Worm (Caenorhabditis elegans): Measurements from ENCODE around the gene ZK1010.5.

The ZK1010.5 gene

ce11 chrIII:13015754-13016317 lies 28.5 kb upstream of the ZK1010.5 start (continued):
- TF ChIP-seq nfyb-1 (GFP tag; IDR thresholded peaks at IDR 0.05) (peak; percentile 78; the same call in 1 of the 2 replicates), zfh-2 (GFP tag; conservative IDR thresholded peaks at IDR 0.05) (no peak), zim-3 (tag; optimal IDR thresholded peaks at IDR 0.05) (no peak), F37B4.10 (GFP tag; IDR thresholded peaks at IDR 0.05) (no peak), T07F8.4 (tag; optimal IDR thresholded peaks at IDR 0.05) (no peak), nhr-120 (GFP tag; IDR thresholded peaks at IDR 0.05) (no peak), nfya-1 (tag; optimal IDR thresholded peaks at IDR 0.05; ENCODE audit: borderline replicate concordance, insufficient read depth) (no peak), Y56A3A.18 (GFP tag; IDR thresholded peaks at IDR 0.05) (no peak), F39B2.1 (GFP tag; IDR thresholded peaks at IDR 0.05) (no peak), F10E7.11 (tag; optimal IDR thresholded peaks at IDR 0.05) (peak; percentile 46), lir-1 (GFP tag; conservative IDR thresholded peaks at IDR 0.05) (0 out of 2 replicates have a peak, but pooled peaks have one; percentile 53), Y79H2A.3 (GFP tag; conservative IDR thresholded peaks at IDR 0.05) (no peak), chd-7 (tag; optimal IDR thresholded peaks at IDR 0.05) (peak; percentile 18), ceh-79 (tag; optimal IDR thresholded peaks at IDR 0.05) (no peak), die-1 (tag; optimal IDR thresholded peaks at IDR 0.05) (peak; percentile 63), efl-1 (GFP tag; optimal IDR thresholded peaks at IDR 0.05) (no peak), hmg-20 (GFP tag; IDR thresholded peaks at IDR 0.05) (no peak), ceh-100 (GFP tag; IDR thresholded peaks at IDR 0.05) (no peak), fkh-3 (tag; optimal IDR thresholded peaks at IDR 0.05) (no peak), F55B11.4 (tag; optimal IDR thresholded peaks at IDR 0.05; ENCODE audit: borderline replicate concordance, insufficient read depth) (no peak), let-526 (GFP tag; IDR thresholded peaks at IDR 0.05) (0 out of 2 replicates have a peak, but pooled peaks have one; percentile 13), sptf-2 (GFP tag; optimal IDR thresholded peaks at IDR 0.05) (no peak), snpc-3.4 (tag; optimal IDR thresholded peaks at IDR 0.05) (peak; percentile 31), ztf-6 (GFP tag; IDR thresholded peaks at IDR 0.05) (no peak), nhr-90 (tag; optimal IDR thresholded peaks at IDR 0.05) (peak; percentile 66), mes-4 (tag; optimal IDR thresholded peaks at IDR 0.05) (no peak), Y95B8A.8 (GFP tag; IDR thresholded peaks at IDR 0.05) (no peak), ztf-26 (tag; optimal IDR thresholded peaks at IDR 0.05) (peak; percentile 50), F22D6.2 (tag; optimal IDR thresholded peaks at IDR 0.05) (no peak), B0261.1 (tag; optimal IDR thresholded peaks at IDR 0.05) (peak; percentile 84), B0019.2 (GFP tag; conservative IDR thresholded peaks at IDR 0.05) (no peak), sdz-38 (tag; optimal IDR thresholded peaks at IDR 0.05) (no peak), F23B12.7 (tag; optimal IDR thresholded peaks at IDR 0.05; ENCODE audit: insufficient read depth) (peak; percentile 71), cebp-1 (GFP tag; IDR thresholded peaks at IDR 0.05) (no peak), cebp-1 (tag; optimal IDR thresholded peaks at IDR 0.05) (peak; percentile 66), attf-3 (GFP tag; conservative IDR thresholded peaks at IDR 0.05) (peak; percentile 33; the same call in 1 of the 2 replicates), nhr-27 (tag; optimal IDR thresholded peaks at IDR 0.05) (no peak), egrh-3 (GFP tag; IDR thresholded peaks at IDR 0.05) (peak; percentile 44; the same call in 1 of the 2 replicates), ccch-3 (GFP tag; optimal IDR thresholded peaks at IDR 0.05) (no peak), madf-3 (GFP tag; IDR thresholded peaks at IDR 0.05) (no peak), aptf-2 (GFP tag; conservative IDR thresholded peaks at IDR 0.05) (no peak), xnd-1 (tag; optimal IDR thresholded peaks at IDR 0.05) (no peak), egl-44 (GFP tag; IDR thresholded peaks at IDR 0.05) (no peak), ceh-27 (GFP tag; optimal IDR thresholded peaks at IDR 0.05) (peak; percentile 9), F49E8.2 (tag; optimal IDR thresholded peaks at IDR 0.05; ENCODE audit: insufficient read depth) (no peak), hrde-1 (tag; optimal IDR thresholded peaks at IDR 0.05; ENCODE audit: borderline replicate concordance) (no peak), lag-1 (GFP tag; IDR thresholded peaks at IDR 0.05) (no peak), ekl-4 (GFP tag; IDR thresholded peaks at IDR 0.05) (0 out of 2 replicates have a peak, but pooled peaks have one; percentile 24)

All from whole organism, young adult.